Worm (Caenorhabditis elegans) whole organism, young adult: ENCODE measurements around the gene ztf-17.

Experiments used
- C06A6.2 ChIP-seq: fragments of 200-800 bp; sonication (Bioruptor generic); conservative IDR thresholded peaks from 2 replicates; pipeline ENCODE4 v1.3.6; 2022; ENCODE audit warnings: missing genetic modification characterization, missing compliant biosample characterization
- F49E8.2 ChIP-seq: sonication (generic microtip); optimal IDR thresholded peaks from 3 replicates; lab custom pipeline; 2017; ENCODE audit warnings: missing genetic modification characterization, mild to moderate bottlenecking, missing compliant biosample characterization, antibody characterized with exemption, moderate library complexity; ENCODE audit not compliant: insufficient read depth
- F55B11.4 ChIP-seq: sonication (generic microtip); optimal IDR thresholded peaks from 2 replicates; lab custom pipeline; 2016; ENCODE audit warnings: missing compliant biosample characterization, missing genetic modification characterization, borderline replicate concordance; ENCODE audit not compliant: insufficient read depth
- F57C9.4 ChIP-seq: sonication (generic microtip); optimal IDR thresholded peaks from 2 replicates; lab custom pipeline; 2017; ENCODE audit warnings: mild to moderate bottlenecking, missing genetic modification characterization, missing compliant biosample characterization
- K11D2.4 ChIP-seq: fragments of 200-800 bp; sonication (Bioruptor generic); IDR thresholded peaks from 2 replicates; pipeline ENCODE4 v1.3.6; 2022; ENCODE audit warnings: missing genetic modification reagents, missing genetic modification characterization, missing compliant biosample characterization
- Y56A3A.18 ChIP-seq: fragments of 200-800 bp; sonication (Bioruptor generic); IDR thresholded peaks from 2 replicates; pipeline ENCODE4 v1.3.6; 2022; ENCODE audit warnings: missing genetic modification reagents, missing genetic modification characterization, missing compliant biosample characterization
- Y67H2A.10 ChIP-seq: fragments of 200-800 bp; sonication (Bioruptor generic); conservative IDR thresholded peaks from 2 replicates; pipeline ENCODE4 v1.3.6; 2022; ENCODE audit warnings: missing genetic modification reagents, missing genetic modification characterization, missing compliant biosample characterization
- ama-1 ChIP-seq, 3 experiments: fragments of 150-350 bp in 1 of 3; sonication (generic microtip) in 2 of 3; optimal IDR thresholded peaks; 2 replicates each; lab custom pipeline; 2014 to 2018; ENCODE audit warnings: missing biosample characterization in 2 of 3, missing genetic modification characterization in 2 of 3, missing genetic modification reagents in 2 of 3
- aptf-2 ChIP-seq: fragments of 200-800 bp; sonication (Bioruptor generic); conservative IDR thresholded peaks from 2 replicates; pipeline ENCODE4 v1.3.6; 2022; ENCODE audit warnings: missing genetic modification reagents, missing genetic modification characterization, missing compliant biosample characterization
- attf-6 ChIP-seq: fragments of 200-800 bp; sonication (Bioruptor generic); IDR thresholded peaks from 2 replicates; pipeline ENCODE4 v1.3.6; 2022; ENCODE audit warnings: missing genetic modification reagents, missing genetic modification characterization, missing compliant biosample characterization
- ccch-3 ChIP-seq: fragments of 200-800 bp; sonication (Bioruptor generic); optimal IDR thresholded peaks from 2 replicates; lab custom pipeline; 2018; ENCODE audit warnings: mild to moderate bottlenecking, missing genetic modification characterization, missing compliant biosample characterization
- ceh-27 ChIP-seq: fragments of 200-800 bp; sonication (Bioruptor generic); optimal IDR thresholded peaks from 2 replicates; lab custom pipeline; 2018; ENCODE audit warnings: mild to moderate bottlenecking, missing genetic modification characterization, moderate library complexity, missing compliant biosample characterization
- ceh-58 ChIP-seq: fragments of 200-800 bp; sonication (Bioruptor generic); IDR thresholded peaks from 2 replicates; pipeline ENCODE4 v1.3.6; 2022; ENCODE audit warnings: missing genetic modification characterization, missing compliant biosample characterization
- egl-18 ChIP-seq: fragments of 200-800 bp; sonication (Bioruptor generic); IDR thresholded peaks from 2 replicates; pipeline ENCODE4 v1.3.6; 2022; ENCODE audit warnings: missing genetic modification reagents, missing genetic modification characterization, missing compliant biosample characterization
- him-1 ChIP-seq: sonication (generic microtip); optimal IDR thresholded peaks from 2 replicates; lab custom pipeline; 2016; ENCODE audit warnings: missing genotype, missing genetic modification reagents, missing genetic modification characterization, missing compliant biosample characterization
- hlh-12 ChIP-seq: sonication (generic microtip); optimal IDR thresholded peaks from 2 replicates; lab custom pipeline; 2016; ENCODE audit warnings: missing genetic modification characterization, missing compliant biosample characterization
- hlh-26 ChIP-seq: fragments of 200-800 bp; sonication (Bioruptor generic); conservative IDR thresholded peaks from 2 replicates; pipeline ENCODE4 v1.3.6; 2022; ENCODE audit warnings: missing genetic modification reagents, missing genetic modification characterization, missing compliant biosample characterization
- lag-1 ChIP-seq: fragments of 200-800 bp; sonication (Bioruptor generic); IDR thresholded peaks from 2 replicates; pipeline ENCODE4 v1.3.6; 2022; ENCODE audit warnings: missing genetic modification reagents, missing genetic modification characterization, missing compliant biosample characterization
- lin-35 ChIP-seq, 3 experiments: fragments of 150-350 bp in 2 of 3; sonication (generic microtip) in 1 of 3; optimal IDR thresholded peaks; 2 replicates each; lab custom pipeline; 2014 to 2018; ENCODE audit warnings: missing biosample characterization in 3 of 3, missing genetic modification characterization in 3 of 3, missing genetic modification reagents in 3 of 3
- lin-40 ChIP-seq: sonication (generic microtip); optimal IDR thresholded peaks from 2 replicates; lab custom pipeline; 2016; ENCODE audit warnings: missing genetic modification characterization, mild to moderate bottlenecking, missing compliant biosample characterization, missing genotype, missing genetic modification reagents
- lsl-1 ChIP-seq: fragments of 200-800 bp; sonication (Bioruptor generic); optimal IDR thresholded peaks from 2 replicates; lab custom pipeline; 2018; ENCODE audit warnings: mild to moderate bottlenecking, missing genetic modification characterization, moderate library complexity, missing compliant biosample characterization
- mcd-1 ChIP-seq: fragments of 200-800 bp; sonication (Bioruptor generic); IDR thresholded peaks from 2 replicates; pipeline ENCODE4 v1.3.6; 2022; ENCODE audit warnings: missing genetic modification reagents, missing genetic modification characterization, missing compliant biosample characterization
- mxl-1 ChIP-seq: sonication (generic microtip); optimal IDR thresholded peaks from 2 replicates; lab custom pipeline; 2016; ENCODE audit warnings: missing genetic modification characterization, missing compliant biosample characterization
- nhr-27 ChIP-seq: fragments of 200-800 bp; sonication (Bioruptor generic); optimal IDR thresholded peaks from 2 replicates; lab custom pipeline; 2018; ENCODE audit warnings: mild to moderate bottlenecking, missing genetic modification characterization, moderate library complexity, missing compliant biosample characterization
- snpc-3.4 ChIP-seq: sonication (generic microtip); optimal IDR thresholded peaks from 2 replicates; lab custom pipeline; 2017; ENCODE audit warnings: missing genetic modification characterization, mild to moderate bottlenecking, missing compliant biosample characterization, antibody characterized with exemption, moderate library complexity, missing genotype, missing genetic modification reagents
- snpc-4 ChIP-seq, 5 experiments: fragments of 150-350 bp in 1 of 5; sonication (generic microtip) in 4 of 5; optimal IDR thresholded peaks; 2 replicates each; lab custom pipeline; 2014 to 2018; ENCODE audit warnings: missing genetic modification characterization in 5 of 5, missing biosample characterization in 3 of 5, antibody characterized with exemption in 2 of 5, mild to moderate bottlenecking in 2 of 5, missing compliant biosample characterization in 2 of 5, missing genotype in 2 of 5, moderate library complexity in 2 of 5, missing genetic modification reagents in 1 of 5
- somi-1 ChIP-seq: fragments of 200-800 bp; sonication (Bioruptor generic); optimal IDR thresholded peaks from 2 replicates; lab custom pipeline; 2018; ENCODE audit warnings: mild to moderate bottlenecking, missing genetic modification characterization, missing compliant biosample characterization
- sptf-2 ChIP-seq: fragments of 200-800 bp; sonication (Bioruptor generic); optimal IDR thresholded peaks from 2 replicates; lab custom pipeline; 2018; ENCODE audit warnings: mild to moderate bottlenecking, missing genetic modification characterization, missing compliant biosample characterization
- tlf-1 ChIP-seq: fragments of 200-800 bp; sonication (Bioruptor generic); optimal IDR thresholded peaks from 2 replicates; lab custom pipeline; 2018; ENCODE audit warnings: mild to moderate bottlenecking, missing genetic modification characterization, missing compliant biosample characterization
- unc-130 ChIP-seq: sonication (generic microtip); optimal IDR thresholded peaks from 2 replicates; lab custom pipeline; 2016; ENCODE audit warnings: missing genetic modification reagents, missing genetic modification characterization, missing compliant biosample characterization
- zfh-2 ChIP-seq: fragments of 200-800 bp; sonication (Bioruptor generic); conservative IDR thresholded peaks from 2 replicates; pipeline ENCODE4 v1.3.6; 2022; ENCODE audit warnings: missing genetic modification reagents, missing genetic modification characterization, missing compliant biosample characterization
- ztf-18 ChIP-seq: sonication (generic microtip); optimal IDR thresholded peaks from 2 replicates; lab custom pipeline; 2016; ENCODE audit warnings: missing genotype, mild to moderate bottlenecking, missing genetic modification characterization, missing compliant biosample characterization
- ztf-3 ChIP-seq: fragments of 200-800 bp; sonication (Bioruptor generic); optimal IDR thresholded peaks from 2 replicates; lab custom pipeline; 2018; ENCODE audit warnings: mild to moderate bottlenecking, missing genetic modification characterization, missing compliant biosample characterization

Gene ztf-17

ce11 chrII:7870062-7870461, at the start of gene ztf-17:
Gene ztf-17, minus strand, starts transcription at chrII:7870162.
- no peak for TF ChIP-seq zfh-2 (GFP tag; lab: Robert Waterston, UW)
- TF ChIP-seq mcd-1 (GFP tag; lab: Robert Waterston, UW), result no peak
- no peak for TF ChIP-seq unc-130
- TF ChIP-seq ztf-3 (GFP tag; lab: Kevin White, UChicago), result no peak
- TF ChIP-seq somi-1 (GFP tag; lab: Kevin White, UChicago), result no peak
- no peak for TF ChIP-seq ama-1 (optimal IDR thresholded peaks at IDR 0.05; lab: Kevin White, UChicago)
- TF ChIP-seq ama-1 (GFP tag; optimal IDR thresholded peaks at IDR 0.05; lab: Kevin White, UChicago), result no peak
- TF ChIP-seq Y56A3A.18, result no peak
- no peak for TF ChIP-seq K11D2.4 (GFP tag; lab: Robert Waterston, UW)
- no peak for TF ChIP-seq Y67H2A.10 (GFP tag; lab: Robert Waterston, UW)
- no peak for TF ChIP-seq hlh-12
- no peak for TF ChIP-seq ccch-3
- TF ChIP-seq F55B11.4 (tag; lab: Kevin White, UChicago), result no peak
- no peak for TF ChIP-seq F49E8.2 (tag; lab: Kevin White, UChicago)
- no peak for TF ChIP-seq ceh-58
- TF ChIP-seq nhr-27 (tag; lab: Kevin White, UChicago), result no peak
- no peak for TF ChIP-seq mxl-1 (tag; lab: Kevin White, UChicago)
- no peak for TF ChIP-seq ztf-18 (tag; lab: Kevin White, UChicago)
- TF ChIP-seq snpc-4 (GFP tag; optimal IDR thresholded peaks at IDR 0.05; lab: Kevin White, UChicago), result no peak
- TF ChIP-seq snpc-4 (tag; optimal IDR thresholded peaks at IDR 0.05; lab: Kevin White, UChicago), result no peak

- TF ChIP-seq F57C9.4, result no peak
- TF ChIP-seq lag-1 (GFP tag; lab: Robert Waterston, UW), result no peak
- TF ChIP-seq tlf-1 (GFP tag; lab: Kevin White, UChicago), result no peak
- no peak for TF ChIP-seq lin-40 (tag; lab: Kevin White, UChicago)
- no peak for TF ChIP-seq snpc-3.4
- no peak for TF ChIP-seq lsl-1 (GFP tag; lab: Kevin White, UChicago)
- no peak for TF ChIP-seq egl-18 (GFP tag; lab: Robert Waterston, UW)
- no peak for TF ChIP-seq sptf-2 (GFP tag; lab: Kevin White, UChicago)
- TF ChIP-seq attf-6 (GFP tag; lab: Robert Waterston, UW), result no peak
- TF ChIP-seq C06A6.2, result no peak
Observed at ce11 chrII:7911015-7911414, 41.1 kb upstream of the ztf-17 start, which contains the start of gene ZK675.4. Gene ZK675.4, plus strand, starts transcription at chrII:7911315.

ce11 chrII:7907539-7907997, 37.6 kb upstream of the ztf-17 start, which contains the start of gene best-23:
Gene best-23, minus strand, starts transcription at chrII:7907589.
- TF ChIP-seq hlh-26 (no peak), him-1 (tag; lab: Kevin White, UChicago) (no peak)

- TF ChIP-seq aptf-2 (GFP tag; lab: Robert Waterston, UW) (no peak), ceh-27 (GFP tag; lab: Kevin White, UChicago) (no peak), lin-35 (GFP tag; optimal IDR thresholded peaks at IDR 0.05; lab: Kevin White, UChicago) (no peak)
Observed at ce11 chrII:7901990-7902389, 32.0 kb upstream of the ztf-17 start.
